Fruit fly (Drosophila melanogaster): ENCODE results near the gene CG15385.
A peak's percentile ranks its signal among the peaks of the same experiment; 100 is the strongest.

CG15385 gene

dm6 chr2L:2175930-2176643, 36.3 kb downstream of the CG15385 start (continued):
- peak; percentile 53 for TF ChIP-seq CG2712 (tag; optimal IDR thresholded peaks at IDR 0.05)
- TF ChIP-seq CG9215 (GFP tag; IDR thresholded peaks at IDR 0.05) = peak; percentile 33
- TF ChIP-seq Oli (tag; optimal IDR thresholded peaks at IDR 0.05) = peak; percentile 65
- peak; percentile 62 for TF ChIP-seq CG9932 (GFP tag; IDR thresholded peaks at IDR 0.05)
- TF ChIP-seq Hr39 (optimal IDR thresholded peaks at IDR 0.05) = no peak
- TF ChIP-seq CG18619 (GFP tag; optimal IDR thresholded peaks at IDR 0.05) = peak; percentile 53
- TF ChIP-seq unpg (GFP tag; optimal IDR thresholded peaks at IDR 0.05) = peak; percentile 57
- peak; percentile 52; the same call in 1 of the 2 replicates for TF ChIP-seq Drgx (GFP tag; IDR thresholded peaks at IDR 0.05)
- TF ChIP-seq nom (GFP tag; optimal IDR thresholded peaks at IDR 0.05) = peak; percentile 60
- no peak for TF ChIP-seq prd (optimal IDR thresholded peaks at IDR 0.05)
- peak; percentile 50; the same call in 2 of the 3 replicates for TF ChIP-seq prd (GFP tag; IDR thresholded peaks at IDR 0.05)
- 0 out of 3 replicates have a peak, but pooled peaks have one; percentile 48 for TF ChIP-seq CG6175 (GFP tag; IDR thresholded peaks at IDR 0.05)
- TF ChIP-seq org-1 (GFP tag; optimal IDR thresholded peaks at IDR 0.05) = peak; percentile 47
- no peak for TF ChIP-seq Lim3 (GFP tag; IDR thresholded peaks at IDR 0.05)
- peak; percentile 19 for TF ChIP-seq fd96Cb (tag; optimal IDR thresholded peaks at IDR 0.05)
- no peak for TF ChIP-seq dati (GFP tag; IDR thresholded peaks at IDR 0.05)
- TF ChIP-seq Adf1 (GFP tag; IDR thresholded peaks at IDR 0.05) = peak; percentile 59
- peak; percentile 18 for TF ChIP-seq CG1602 (GFP tag; optimal IDR thresholded peaks at IDR 0.05)
- peak; percentile 68 for TF ChIP-seq Fer3 (tag; optimal IDR thresholded peaks at IDR 0.05)
- 0 out of 3 replicates have a peak, but pooled peaks have one; percentile 33 for TF ChIP-seq CG34422 (GFP tag; IDR thresholded peaks at IDR 0.05)
- no peak for TF ChIP-seq crp (GFP tag; optimal IDR thresholded peaks at IDR 0.05)
- no peak for TF ChIP-seq Kr (GFP tag; optimal IDR thresholded peaks at IDR 0.05)

dm6 chr2L:2175090-2175830, 37.1 kb downstream of the CG15385 start:
- TF ChIP-seq CG8478 (optimal IDR thresholded peaks at IDR 0.05) = peak; percentile 78
- TF ChIP-seq Xbp1 (GFP tag; optimal IDR thresholded peaks at IDR 0.05) = no peak
- 0 out of 3 replicates have a peak, but pooled peaks have one; percentile 32 for TF ChIP-seq ci (GFP tag; IDR thresholded peaks at IDR 0.05)
- TF ChIP-seq row (GFP tag; IDR thresholded peaks at IDR 0.05) = 0 out of 3 replicates have a peak, but pooled peaks have one; percentile 8
- no peak for TF ChIP-seq Nf-YC (tag; optimal IDR thresholded peaks at IDR 0.05)
- peak; percentile 18 for TF ChIP-seq CG4707 (GFP tag; optimal IDR thresholded peaks at IDR 0.05)
- peak; percentile 81 for TF ChIP-seq CG12769 (tag; optimal IDR thresholded peaks at IDR 0.05)
- peak; percentile 83 for TF ChIP-seq sens (GFP tag)
- peak; percentile 49 for TF ChIP-seq nom (GFP tag; optimal IDR thresholded peaks at IDR 0.05)
- TF ChIP-seq MBD-R2 (GFP tag; IDR thresholded peaks at IDR 0.05) = 0 out of 2 replicates have a peak, but pooled peaks have one; percentile 3
- TF ChIP-seq wor (GFP tag; IDR thresholded peaks at IDR 0.05) = no peak
- no peak for TF ChIP-seq CG31388 (GFP tag; optimal IDR thresholded peaks at IDR 0.05)
- TF ChIP-seq CG4360 (GFP tag; IDR thresholded peaks at IDR 0.05) = peak; percentile 90
- peak; percentile 85 for TF ChIP-seq CG3163 (GFP tag; optimal IDR thresholded peaks at IDR 0.05)
- peak in 1 of 2 experiments; percentile 94 for TF ChIP-seq Eip74EF (GFP tag; optimal IDR thresholded peaks at IDR 0.05)
- TF ChIP-seq Rfx (GFP tag; IDR thresholded peaks at IDR 0.05) = 0 out of 2 replicates have a peak, but pooled peaks have one; percentile 4
- peak; percentile 74; the same call in 1 of the 3 replicates for TF ChIP-seq CG2199 (GFP tag; IDR thresholded peaks at IDR 0.05)
- TF ChIP-seq kni (GFP tag; optimal IDR thresholded peaks at IDR 0.05) = peak; percentile 61
- TF ChIP-seq CG1832 (GFP tag; optimal IDR thresholded peaks at IDR 0.05) = peak; percentile 74
- peak; percentile 33; the same call in 1 of the 2 replicates for TF ChIP-seq rib (GFP tag; IDR thresholded peaks at IDR 0.05)
- TF ChIP-seq crol (GFP tag; IDR thresholded peaks at IDR 0.05) = peak; percentile 84
- TF ChIP-seq tll (GFP tag; optimal IDR thresholded peaks at IDR 0.05) = no peak
- TF ChIP-seq Ets97D (GFP tag; optimal IDR thresholded peaks at IDR 0.05) = no peak
- TF ChIP-seq zen (tag; optimal IDR thresholded peaks at IDR 0.05) = no peak
- peak; percentile 71 for TF ChIP-seq CG17385 (GFP tag; optimal IDR thresholded peaks at IDR 0.05)
- TF ChIP-seq CG2120 (GFP tag; optimal IDR thresholded peaks at IDR 0.05) = peak; percentile 29
- peak; percentile 21 for TF ChIP-seq chn (GFP tag; optimal IDR thresholded peaks at IDR 0.05)
